Fruit fly (Drosophila melanogaster) whole organism, embryonic: ENCODE data around the gene Usp8.

Source experiments
- Abd-B ChIP-seq: fragments of 200-800 bp; sonication (Bioruptor generic); optimal IDR thresholded peaks from 2 replicates; lab custom pipeline; 2018; ENCODE audit warnings: missing biosample characterization, mild to moderate bottlenecking, missing genetic modification characterization, moderate library complexity
- Adf1 ChIP-seq: fragments of 200-800 bp; sonication (Bioruptor generic); IDR thresholded peaks from 2 replicates; pipeline ENCODE4 v1.3.6; 2022; ENCODE audit warnings: missing biosample characterization, missing genetic modification characterization
- Awh ChIP-seq: fragments of 200-800 bp; sonication (Bioruptor generic); IDR thresholded peaks from 2 replicates; pipeline ENCODE4, ENCODE4 v1.3.6; 2022; ENCODE audit warnings: missing biosample characterization, missing genetic modification characterization
- B-H1 ChIP-seq: fragments of 200-800 bp; sonication (Bioruptor generic); IDR thresholded peaks from 3 replicates; pipeline ENCODE4 v1.3.6; 2022; ENCODE audit warnings: missing biosample characterization, missing genetic modification characterization
- Bdp1 ChIP-seq: fragments of 200-800 bp; sonication (Bioruptor generic); optimal IDR thresholded peaks from 3 replicates; lab custom pipeline; 2016; ENCODE audit warnings: missing biosample characterization, missing genetic modification characterization
- BtbVII ChIP-seq: fragments of 200-800 bp; sonication (Bioruptor generic); optimal IDR thresholded peaks from 3 replicates; lab custom pipeline; 2017; ENCODE audit warnings: missing biosample characterization, mild to moderate bottlenecking, missing genetic modification characterization
- CG12299 ChIP-seq: fragments of 200-800 bp; sonication (Bioruptor generic); optimal IDR thresholded peaks from 2 replicates; lab custom pipeline; 2018; ENCODE audit warnings: missing biosample characterization, mild to moderate bottlenecking, missing genetic modification characterization
- CG13624 ChIP-seq: fragments of 200-800 bp; sonication (Bioruptor generic); optimal IDR thresholded peaks from 2 replicates; lab custom pipeline; 2016; ENCODE audit warnings: missing biosample characterization, missing genetic modification characterization
- CG14965 ChIP-seq: fragments of 200-800 bp; sonication (Bioruptor generic); optimal IDR thresholded peaks from 2 replicates; lab custom pipeline; 2016; ENCODE audit warnings: missing biosample characterization, missing genetic modification characterization, borderline replicate concordance
- CG16779 ChIP-seq: fragments of 200-800 bp; sonication (Bioruptor generic); IDR thresholded peaks from 2 replicates; pipeline ENCODE4 v1.3.6; 2022; ENCODE audit warnings: missing biosample characterization, missing genetic modification characterization
- CG17912 ChIP-seq: fragments of 200-800 bp; sonication (Bioruptor generic); optimal IDR thresholded peaks from 2 replicates; lab custom pipeline; 2018; ENCODE audit warnings: missing biosample characterization, mild to moderate bottlenecking, missing genetic modification characterization
- CG1792 ChIP-seq: fragments of 200-800 bp; sonication (Bioruptor generic); optimal IDR thresholded peaks from 2 replicates; lab custom pipeline; 2016; ENCODE audit warnings: missing biosample characterization, missing genetic modification characterization
- CG31224 ChIP-seq: fragments of 200-800 bp; sonication (Bioruptor generic); IDR thresholded peaks from 2 replicates; pipeline ENCODE4 v1.3.6; 2022; ENCODE audit warnings: missing biosample characterization, missing genetic modification characterization
- CG31365 ChIP-seq: fragments of 200-800 bp; sonication (Bioruptor generic); optimal IDR thresholded peaks from 2 replicates; lab custom pipeline; 2018; ENCODE audit warnings: missing biosample characterization, mild to moderate bottlenecking, missing genetic modification characterization
- CG4404 ChIP-seq: fragments of 200-800 bp; sonication (Bioruptor generic); IDR thresholded peaks from 2 replicates; pipeline ENCODE4 v1.3.6; 2022; ENCODE audit warnings: missing biosample characterization, missing genetic modification characterization
- CG6254 ChIP-seq: fragments of 200-800 bp; sonication (Bioruptor generic); optimal IDR thresholded peaks from 3 replicates; lab custom pipeline; 2017; ENCODE audit warnings: mild to moderate bottlenecking, missing biosample characterization, missing genetic modification reagents, missing genetic modification characterization
- CG7372 ChIP-seq: fragments of 200-800 bp; sonication (Bioruptor generic); IDR thresholded peaks from 2 replicates; pipeline ENCODE4 v1.3.6; 2022; ENCODE audit warnings: missing biosample characterization, missing genetic modification characterization
- CG7839 ChIP-seq: fragments of 200-800 bp; sonication (Bioruptor generic); optimal IDR thresholded peaks from 3 replicates; lab custom pipeline; 2018; ENCODE audit warnings: missing biosample characterization, mild to moderate bottlenecking, missing genetic modification characterization, moderate library complexity
- CG8765 ChIP-seq: fragments of 200-800 bp; sonication (Bioruptor generic); IDR thresholded peaks from 2 replicates; pipeline ENCODE4 v1.3.6; 2022; ENCODE audit warnings: missing biosample characterization, missing genetic modification characterization
- CG9609 ChIP-seq: fragments of 200-800 bp; sonication (Bioruptor generic); optimal IDR thresholded peaks from 3 replicates; lab custom pipeline; 2016; ENCODE audit warnings: missing biosample characterization, missing genetic modification characterization
- CG9727 ChIP-seq: fragments of 200-800 bp; sonication (Bioruptor generic); optimal IDR thresholded peaks from 3 replicates; lab custom pipeline; 2017; ENCODE audit warnings: missing biosample characterization, mild to moderate bottlenecking, missing genetic modification characterization
- CrebB ChIP-seq: fragments of 200-800 bp; sonication (Bioruptor generic); optimal IDR thresholded peaks from 3 replicates; lab custom pipeline; 2018; ENCODE audit warnings: missing biosample characterization, mild to moderate bottlenecking, missing genetic modification characterization
- Dek ChIP-seq: fragments of 200-800 bp; sonication (Bioruptor generic); optimal IDR thresholded peaks from 3 replicates; lab custom pipeline; 2019; ENCODE audit warnings: missing biosample characterization, mild to moderate bottlenecking, missing genetic modification characterization, moderate library complexity
- HHEX ChIP-seq: fragments of 200-800 bp; sonication (Bioruptor generic); optimal IDR thresholded peaks from 3 replicates; lab custom pipeline; 2017; ENCODE audit warnings: missing biosample characterization, mild to moderate bottlenecking, missing genetic modification characterization, missing genetic modification reagents
- Hmx ChIP-seq: fragments of 200-800 bp; sonication (Bioruptor generic); optimal IDR thresholded peaks from 2 replicates; lab custom pipeline; 2016; ENCODE audit warnings: missing biosample characterization, missing genetic modification characterization
- Hr3 ChIP-seq: fragments of 200-800 bp; sonication (Bioruptor generic); optimal IDR thresholded peaks from 3 replicates; lab custom pipeline; 2016; ENCODE audit warnings: missing biosample characterization, missing genetic modification characterization
- Med ChIP-seq: fragments of 200-800 bp; sonication (Bioruptor generic); peaks from one replicate; lab custom pipeline; 2016; ENCODE audit warnings: missing biosample characterization, missing genetic modification characterization, mild to moderate bottlenecking, inconsistent platforms, moderate library complexity
- Nf-YC ChIP-seq: fragments of 200-800 bp; optimal IDR thresholded peaks from 3 replicates; lab custom pipeline; 2019; ENCODE audit warnings: missing biosample characterization, mild to moderate bottlenecking, missing genetic modification characterization, moderate library complexity
- PHDP ChIP-seq: fragments of 200-800 bp; sonication (Bioruptor generic); optimal IDR thresholded peaks from 3 replicates; lab custom pipeline; 2018; ENCODE audit warnings: missing biosample characterization, mild to moderate bottlenecking, missing genetic modification characterization, moderate library complexity
- Side ChIP-seq: fragments of 200-800 bp; sonication (Bioruptor generic); optimal IDR thresholded peaks from 2 replicates; lab custom pipeline; 2016; ENCODE audit warnings: missing biosample characterization, missing genetic modification characterization
- Sry-δ ChIP-seq: fragments of 200-800 bp; sonication (Bioruptor generic); optimal IDR thresholded peaks from 2 replicates; lab custom pipeline; 2016; ENCODE audit warnings: missing biosample characterization, missing genetic modification characterization
- Ssrp ChIP-seq: fragments of 200-800 bp; sonication (Bioruptor generic); optimal IDR thresholded peaks from 2 replicates; lab custom pipeline; 2018; ENCODE audit warnings: missing biosample characterization, mild to moderate bottlenecking, missing genetic modification characterization, moderate library complexity
- Tbp ChIP-seq: fragments of >200 bp; optimal IDR thresholded peaks from 2 replicates; lab custom pipeline; 2018; ENCODE audit warnings: missing biosample characterization, missing genetic modification characterization
- aop ChIP-seq: fragments of 200-800 bp; sonication (Bioruptor generic); IDR thresholded peaks from 2 replicates; pipeline ENCODE4 v1.3.6; 2022; ENCODE audit warnings: missing biosample characterization, missing genetic modification characterization
- bbx ChIP-seq: fragments of 200-800 bp; sonication (Bioruptor generic); IDR thresholded peaks from 2 replicates; pipeline ENCODE4 v1.3.6; 2022; ENCODE audit warnings: missing biosample characterization, missing genetic modification characterization; ENCODE audit not compliant: partially characterized antibody
- chif ChIP-seq, 2 experiments: fragments of 200-800 bp; sonication (Bioruptor generic); optimal IDR thresholded peaks; 3 replicates each; lab custom pipeline; 2016; ENCODE audit warnings: missing biosample characterization in 2 of 2, missing genetic modification characterization in 2 of 2
- chm ChIP-seq: fragments of 200-800 bp; sonication (Bioruptor generic); IDR thresholded peaks from 2 replicates; pipeline ENCODE4 v1.3.6; 2022; ENCODE audit warnings: missing biosample characterization, missing genetic modification characterization
- da ChIP-seq: fragments of 200-800 bp; sonication (Bioruptor generic); optimal IDR thresholded peaks from 2 replicates; lab custom pipeline; 2016; ENCODE audit warnings: missing biosample characterization, missing genetic modification characterization
- dati ChIP-seq: fragments of 200-800 bp; sonication (Bioruptor generic); IDR thresholded peaks from 2 replicates; pipeline ENCODE4 v1.3.6; 2022; ENCODE audit warnings: missing biosample characterization, missing genetic modification characterization
- eve ChIP-seq, 2 experiments: fragments of >200 bp; optimal IDR thresholded peaks; 2 replicates each; lab custom pipeline; 2017; ENCODE audit warnings: missing biosample characterization in 2 of 2, missing genetic modification characterization in 2 of 2
- fru ChIP-seq: fragments of >200 bp; optimal IDR thresholded peaks from 2 replicates; lab custom pipeline; 2017
- gfzf ChIP-seq: fragments of 200-800 bp; sonication (Bioruptor generic); optimal IDR thresholded peaks from 2 replicates; lab custom pipeline; 2016; ENCODE audit warnings: missing biosample characterization, mild to moderate bottlenecking, missing genetic modification characterization, moderate library complexity
- gro ChIP-seq: fragments of 200-800 bp; sonication (Bioruptor generic); optimal IDR thresholded peaks from 2 replicates; lab custom pipeline; 2016; ENCODE audit warnings: missing biosample characterization, missing genetic modification characterization
- kni ChIP-seq: fragments of 200-800 bp; sonication (Bioruptor generic); optimal IDR thresholded peaks from 3 replicates; lab custom pipeline; 2017; ENCODE audit warnings: mild to moderate bottlenecking, missing biosample characterization, missing genetic modification reagents, missing genetic modification characterization
- nerfin-1 ChIP-seq: fragments of 200-800 bp; sonication (Bioruptor generic); optimal IDR thresholded peaks from 3 replicates; lab custom pipeline; 2019; ENCODE audit warnings: missing biosample characterization, mild to moderate bottlenecking, missing genetic modification characterization, moderate library complexity
- org-1 ChIP-seq: fragments of 200-800 bp; sonication (Bioruptor generic); optimal IDR thresholded peaks from 2 replicates; lab custom pipeline; 2017; ENCODE audit warnings: missing biosample characterization, missing genetic modification characterization
- pho ChIP-seq: fragments of 200-800 bp; sonication (Bioruptor generic); optimal IDR thresholded peaks from 2 replicates; lab custom pipeline; 2016; ENCODE audit warnings: missing biosample characterization, missing genetic modification characterization
- pita ChIP-seq: fragments of 200-800 bp; sonication (Bioruptor generic); optimal IDR thresholded peaks from 2 replicates; lab custom pipeline; 2017; ENCODE audit warnings: missing biosample characterization, mild to moderate bottlenecking, missing genetic modification characterization
- pum ChIP-seq: fragments of 200-800 bp; sonication (Bioruptor generic); optimal IDR thresholded peaks from 2 replicates; lab custom pipeline; 2016; ENCODE audit warnings: missing biosample characterization, missing genetic modification characterization
- sim ChIP-seq: fragments of 200-800 bp; sonication (Bioruptor generic); IDR thresholded peaks from 2 replicates; pipeline ENCODE4 v1.3.6; 2022; ENCODE audit warnings: missing biosample characterization, missing genetic modification characterization
- stc ChIP-seq: fragments of 200-800 bp; sonication (Bioruptor generic); IDR thresholded peaks from 2 replicates; pipeline ENCODE4 v1.3.6; 2022; ENCODE audit warnings: missing biosample characterization, missing genetic modification characterization
- tin ChIP-seq: fragments of 200-800 bp; sonication (Bioruptor generic); optimal IDR thresholded peaks from 3 replicates; lab custom pipeline; 2016; ENCODE audit warnings: missing biosample characterization, missing genetic modification characterization
- toy ChIP-seq: fragments of 200-800 bp; sonication (Bioruptor generic); IDR thresholded peaks from 2 replicates; pipeline ENCODE4 v1.3.6; 2022; ENCODE audit warnings: missing biosample characterization, missing genetic modification characterization

Gene Usp8

dm6 chr3R:21155931-21156488 lies 21.9 kb downstream of the Usp8 start (continued):
- TF ChIP-seq Nf-YC (tag; lab: Kevin White, UChicago) (no peak), Ssrp (no peak), chif (GFP tag; optimal IDR thresholded peaks at IDR 0.05; lab: Kevin White, UChicago) (no peak), nerfin-1 (tag; lab: Kevin White, UChicago) (no peak), Sry-δ (peak; percentile 78), CG7839 (tag; lab: Kevin White, UChicago) (peak; percentile 7), eve (GFP tag; optimal IDR thresholded peaks at IDR 0.05; lab: Kevin White, UChicago) (no peak), Bdp1 (no peak), CG17912 (GFP tag; lab: Kevin White, UChicago) (no peak), Hr3 (no peak), kni (no peak), CG8765 (GFP tag; lab: Robert Waterston, UW) (no peak), CG13624 (no peak), Med (peak; percentile 82), Hmx (GFP tag; lab: Kevin White, UChicago) (no peak), da (GFP tag; lab: Kevin White, UChicago) (no peak), CG6254 (no peak), CG31365 (no peak), BtbVII (no peak), tin (GFP tag; lab: Kevin White, UChicago) (no peak), CG9609 (GFP tag; lab: Kevin White, UChicago) (no peak), org-1 (GFP tag; lab: Kevin White, UChicago) (no peak), bbx (GFP tag; lab: Robert Waterston, UW) (no peak), CG14965 (GFP tag; lab: Kevin White, UChicago) (no peak), Abd-B (GFP tag; lab: Kevin White, UChicago) (peak; percentile 24), PHDP (no peak), CG31224 (GFP tag; lab: Robert Waterston, UW) (no peak), Awh (GFP tag; lab: Robert Waterston, UW) (no peak), HHEX (GFP tag; lab: Kevin White, UChicago) (no peak), dati (GFP tag; lab: Robert Waterston, UW) (no peak), aop (GFP tag; lab: Robert Waterston, UW) (no peak), CG1792 (no peak), stc (GFP tag; lab: Robert Waterston, UW) (no peak), B-H1 (GFP tag; lab: Robert Waterston, UW) (no peak), chm (no peak), Dek (tag; lab: Kevin White, UChicago) (no peak), fru (lab: Kevin White, UChicago) (no peak), CG16779 (GFP tag; lab: Robert Waterston, UW) (no peak), gfzf (GFP tag; lab: Kevin White, UChicago) (peak; percentile 87), pum (GFP tag; lab: Kevin White, UChicago) (no peak), Adf1 (GFP tag; lab: Robert Waterston, UW) (no peak), CrebB (tag; lab: Kevin White, UChicago) (no peak), Tbp (GFP tag; lab: Kevin White, UChicago) (no peak), pho (GFP tag; lab: Kevin White, UChicago) (no peak), gro (GFP tag; lab: Kevin White, UChicago) (no peak), CG12299 (no peak), toy (GFP tag; lab: Robert Waterston, UW) (no peak), sim (GFP tag; lab: Robert Waterston, UW) (no peak), Side (GFP tag; lab: Kevin White, UChicago) (peak; percentile 1), pita (GFP tag; lab: Kevin White, UChicago) (peak; percentile 47), CG7372 (GFP tag; lab: Robert Waterston, UW) (no peak), CG4404 (no peak), CG9727 (no peak)
